Worm (Caenorhabditis elegans): Measurements from ENCODE around the gene exc-7.

Gene exc-7

ce11 chrII:9575670-9576069 is at the start of gene exc-7:
Gene exc-7 (plus strand): TSS chrII:9575970.
- TF ChIP-seq nhr-179 (tag; optimal IDR thresholded peaks at IDR 0.05) (no peak), cebp-2 (GFP tag; IDR thresholded peaks at IDR 0.05) (no peak), Y53F4B.3 (GFP tag; IDR thresholded peaks at IDR 0.05) (no peak), let-526 (GFP tag; IDR thresholded peaks at IDR 0.05) (no peak), dpff-1 (tag; optimal IDR thresholded peaks at IDR 0.05) (no peak), snpc-3.4 (tag; optimal IDR thresholded peaks at IDR 0.05) (no peak)

DNA sequence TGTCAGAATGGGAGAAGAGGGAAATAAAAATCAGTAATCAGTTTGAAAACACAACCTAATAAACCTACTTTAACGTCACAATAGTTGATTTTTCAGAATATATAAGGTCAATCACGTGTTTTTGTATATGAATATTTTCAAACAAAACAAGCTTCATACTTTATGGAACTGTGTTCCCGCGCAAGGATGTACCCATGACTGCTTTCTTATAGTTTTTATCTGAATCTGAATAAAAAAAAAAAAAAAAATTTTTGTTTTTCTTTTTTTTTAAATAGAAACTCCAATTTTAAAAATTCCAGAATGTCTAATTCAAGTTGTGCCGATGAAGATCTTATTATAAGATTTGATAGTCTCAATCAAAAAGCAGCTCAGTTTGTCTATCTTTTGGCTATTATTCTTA is 47.3 kb upstream of the exc-7 start, which contains the start of gene sra-2:
Gene sra-2, plus strand, starts transcription at position 301 of the 400 bp plus-strand sequence.
- TF ChIP-seq hsf-1 (GFP tag; IDR thresholded peaks at IDR 0.05) = no peak
- no peak for TF ChIP-seq F55B11.4 (tag; optimal IDR thresholded peaks at IDR 0.05; ENCODE audit: borderline replicate concordance, insufficient read depth)
- no peak for TF ChIP-seq snpc-3.4 (tag; optimal IDR thresholded peaks at IDR 0.05)
- no peak for TF ChIP-seq madf-3 (GFP tag; IDR thresholded peaks at IDR 0.05)
- no peak for TF ChIP-seq dox-1 (GFP tag; IDR thresholded peaks at IDR 0.05)
- TF ChIP-seq egl-18 (GFP tag; IDR thresholded peaks at IDR 0.05) = no peak
- TF ChIP-seq F57C9.4 (tag; optimal IDR thresholded peaks at IDR 0.05) = no peak

- TF ChIP-seq ztf-26 (tag; optimal IDR thresholded peaks at IDR 0.05) (no peak), snpc-1.1 (tag; optimal IDR thresholded peaks at IDR 0.05; ENCODE audit: insufficient read depth) (no peak), B0336.3 (GFP tag; IDR thresholded peaks at IDR 0.05) (no peak), Y53G8AR.9 (GFP tag; conservative IDR thresholded peaks at IDR 0.05) (no peak), Y79H2A.3 (GFP tag; conservative IDR thresholded peaks at IDR 0.05) (no peak), F57A8.1 (GFP tag; optimal IDR thresholded peaks at IDR 0.05) (no peak), rpc-1 (optimal IDR thresholded peaks at IDR 0.05) (no peak), rpc-1 (tag; optimal IDR thresholded peaks at IDR 0.05) (no peak), hsf-1 (GFP tag; IDR thresholded peaks at IDR 0.05) (no peak), B0019.2 (GFP tag; conservative IDR thresholded peaks at IDR 0.05) (no peak), cebp-1 (GFP tag; IDR thresholded peaks at IDR 0.05) (no peak), cebp-1 (tag; optimal IDR thresholded peaks at IDR 0.05) (no peak), Y67H2A.10 (GFP tag; conservative IDR thresholded peaks at IDR 0.05) (no peak), hmg-20 (GFP tag; IDR thresholded peaks at IDR 0.05) (no peak), hrde-1 (tag; optimal IDR thresholded peaks at IDR 0.05; ENCODE audit: borderline replicate concordance) (no peak), ceh-27 (GFP tag; optimal IDR thresholded peaks at IDR 0.05) (no peak), akir-1 (GFP tag; optimal IDR thresholded peaks at IDR 0.05) (no peak), nhr-179 (tag; optimal IDR thresholded peaks at IDR 0.05) (no peak), ceh-40 (GFP tag; IDR thresholded peaks at IDR 0.05) (no peak)
These were observed 43.8 kb upstream of the exc-7 start, which contains the start of gene sra-9 for ce11 chrII:9532011-9532410. Gene sra-9 (plus strand): TSS chrII:9532311.

- TF ChIP-seq T26A5.8 (tag; optimal IDR thresholded peaks at IDR 0.05) = no peak
- no peak for TF ChIP-seq B0261.1 (tag; optimal IDR thresholded peaks at IDR 0.05)
- no peak for TF ChIP-seq chd-7 (tag; optimal IDR thresholded peaks at IDR 0.05)
- TF ChIP-seq mes-4 (tag; optimal IDR thresholded peaks at IDR 0.05) = no peak
- TF ChIP-seq Y95B8A.8 (GFP tag; IDR thresholded peaks at IDR 0.05) = no peak
- TF ChIP-seq hsf-1 (GFP tag; IDR thresholded peaks at IDR 0.05) = no peak
- TF ChIP-seq nhr-90 (tag; optimal IDR thresholded peaks at IDR 0.05) = no peak
- no peak for TF ChIP-seq F33H1.4 (GFP tag; IDR thresholded peaks at IDR 0.05)
- TF ChIP-seq attf-5 (GFP tag; optimal IDR thresholded peaks at IDR 0.05) = no peak
- no peak for TF ChIP-seq athp-1 (tag; optimal IDR thresholded peaks at IDR 0.05)
- no peak for TF ChIP-seq ceh-79 (tag; optimal IDR thresholded peaks at IDR 0.05)
- TF ChIP-seq dpl-1 (GFP tag; optimal IDR thresholded peaks at IDR 0.05) = no peak
These were observed 38.3 kb upstream of the exc-7 start, which contains the start of gene sra-8 for ce11 chrII:9537429-9537828. Gene sra-8 (plus strand): TSS chrII:9537729.
